Fruit fly (Drosophila melanogaster) S2 (cell line): Measurements from ENCODE around the gene CG13946.

Source experiments
- CG8478 ChIP-seq: fragments of >200 bp; optimal IDR thresholded peaks from 2 replicates; lab custom pipeline; 2018
- CTCF ChIP-seq, 2 experiments: fragments of >200 bp; optimal IDR thresholded peaks; 2 replicates each; lab custom pipeline; 2018

The CG13946 gene

DNA sequence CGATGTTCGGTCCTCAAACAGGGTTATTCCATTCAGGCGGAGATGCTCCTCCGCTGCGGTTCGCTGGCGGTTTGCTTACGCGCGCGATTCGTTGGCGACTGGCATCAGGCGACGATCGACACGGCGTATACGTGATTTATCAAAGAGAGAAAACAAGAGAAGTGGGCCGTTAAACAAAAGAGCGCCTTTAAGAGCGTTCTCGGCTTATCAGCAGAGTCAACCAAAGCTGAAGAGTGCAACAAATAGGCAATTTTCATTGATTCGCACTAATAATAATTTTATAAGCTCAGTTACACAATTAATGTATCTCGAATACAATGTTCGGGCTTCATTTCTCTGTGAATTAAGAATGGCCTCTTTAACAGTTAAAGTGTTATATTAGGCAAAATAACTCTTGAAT, 14.4 kb downstream of the CG13946 start, which contains the start of gene Pkg21D:
TSS of gene Pkg21D (minus strand) at position 101 of the 400 bp plus-strand sequence.
- TF ChIP-seq CTCF (optimal IDR thresholded peaks at IDR 0.05; lab: Kevin White, UChicago) (no peak), CG8478 (no peak)

DNA sequence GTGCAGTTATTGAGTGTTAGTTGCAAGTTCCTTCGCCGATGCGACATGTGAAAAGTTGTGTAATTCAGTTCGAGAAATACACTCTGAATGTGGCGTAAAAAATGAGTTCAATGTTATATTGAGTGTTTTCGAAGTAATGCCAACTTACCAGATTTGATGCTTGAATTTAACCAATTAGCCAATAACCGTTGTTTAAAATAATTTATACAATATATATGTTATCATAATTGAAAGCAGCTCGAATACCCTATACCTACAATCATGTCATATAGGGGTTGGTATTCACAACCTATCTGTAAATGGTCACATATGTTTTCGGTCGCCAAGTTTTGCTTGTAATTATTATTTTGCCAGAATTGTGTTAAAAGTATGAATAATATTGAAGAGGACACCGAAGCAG, 33.9 kb downstream of the CG13946 start, which contains the start of gene Nnf1b:
TSS of gene Nnf1b (plus strand) at position 301 of the 400 bp plus-strand sequence.
- TF ChIP-seq CTCF (optimal IDR thresholded peaks at IDR 0.05; lab: Kevin White, UChicago) (no peak), CG8478 (no peak)

dm6 chr2L:811405-811804, 35.1 kb downstream of the CG13946 start, which contains the start of gene Dbp21E2:
Gene Dbp21E2, plus strand, starts transcription at chr2L:811584.
- TF ChIP-seq CG8478: no peak
- TF ChIP-seq CTCF (optimal IDR thresholded peaks at IDR 0.05; lab: Kevin White, UChicago): no peak

dm6 chr2L:815785-816389, 39.6 kb downstream of the CG13946 start, which contains the start of the genes Saf6 and Pex12:
Gene Saf6, minus strand, starts transcription at chr2L:815950.
Gene Pex12, plus strand, starts transcription at chr2L:815993.
- TF ChIP-seq CG8478: no peak
- TF ChIP-seq CTCF (optimal IDR thresholded peaks at IDR 0.05; lab: Kevin White, UChicago): no peak

DNA sequence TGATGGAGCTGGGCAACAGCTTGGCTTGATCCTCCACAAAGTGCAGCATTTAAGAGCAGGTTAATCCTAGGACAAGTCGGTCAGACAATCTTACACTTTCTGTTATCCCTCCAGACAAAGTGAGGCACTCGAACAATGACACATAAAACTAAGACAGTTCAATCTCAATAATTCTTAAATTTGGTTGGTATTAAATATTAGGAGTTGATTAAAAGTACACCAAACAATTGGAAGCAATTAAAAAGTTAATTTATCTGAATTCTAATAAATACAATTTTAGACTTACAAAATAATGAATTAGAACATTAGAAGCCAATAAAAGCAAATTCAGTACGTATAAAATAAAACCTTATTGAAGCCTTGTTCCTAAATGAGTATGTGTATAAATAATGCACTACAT, 41.5 kb downstream of the CG13946 start, which contains the start of gene CG15880:
TSS of gene CG15880 (minus strand) at position 101 of the 400 bp plus-strand sequence.
- no peak for TF ChIP-seq CG8478
- TF ChIP-seq CTCF (optimal IDR thresholded peaks at IDR 0.05; lab: Kevin White, UChicago): no peak

dm6 chr2L:819315-820032, 43.1 kb downstream of the CG13946 start, which contains the start of the genes PGAP2 and Clp:
Gene PGAP2, minus strand, starts transcription at chr2L:819508.
Gene Clp, plus strand, starts transcription at chr2L:819964.
- no peak for TF ChIP-seq CG8478
- TF ChIP-seq CTCF (optimal IDR thresholded peaks at IDR 0.05; lab: Kevin White, UChicago): peak in 1 of 2 experiments; percentile 35

dm6 chr2L:821242-821985, 45.1 kb downstream of the CG13946 start, which contains the start of gene CG3662:
Gene CG3662, plus strand, starts transcription at chr2L:821289.
- TF ChIP-seq CG8478: no peak
- peak; percentile 36 to 56 for TF ChIP-seq CTCF (optimal IDR thresholded peaks at IDR 0.05; lab: Kevin White, UChicago)

DNA sequence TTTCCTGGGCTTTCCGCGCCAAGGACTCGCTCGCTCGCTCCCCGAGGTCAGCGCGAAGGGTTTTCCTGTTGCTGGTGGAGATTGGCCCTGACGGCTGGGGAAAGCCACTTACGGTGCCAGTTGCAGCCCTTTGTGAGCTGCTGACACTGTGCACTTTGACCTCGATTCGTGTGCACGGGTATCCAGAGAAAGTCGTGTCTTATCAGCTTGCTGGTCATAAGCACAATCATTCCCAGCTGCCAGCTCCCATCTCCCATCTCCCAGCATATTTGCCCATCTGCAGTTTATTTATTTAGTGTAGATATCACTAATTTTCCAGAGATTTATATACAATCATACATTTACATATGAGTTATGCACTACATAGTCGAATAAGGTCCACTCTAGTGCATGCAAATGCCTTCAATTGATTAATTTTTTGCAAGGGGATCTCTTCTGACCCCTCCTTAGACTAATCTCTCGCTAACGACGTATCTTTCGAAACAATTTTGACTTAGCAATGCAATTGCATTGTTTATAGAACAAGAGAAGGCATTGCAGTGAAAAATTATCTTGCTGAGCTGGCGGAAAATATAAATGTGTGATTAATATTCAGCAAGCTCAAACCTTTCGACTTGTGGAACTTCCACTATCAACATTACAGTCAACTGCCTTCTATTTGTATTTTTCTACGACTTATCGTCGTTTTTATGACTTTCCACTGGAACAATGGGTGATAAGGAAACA, 45.8 kb downstream of the CG13946 start:
- no peak for TF ChIP-seq CG8478

- no peak for TF ChIP-seq CG8478
- peak; percentile 59 to 65 for TF ChIP-seq CTCF (optimal IDR thresholded peaks at IDR 0.05; lab: Kevin White, UChicago)
Observed at dm6 chr2L:825768-826263, 49.5 kb downstream of the CG13946 start, which contains the start of the genes CG3862 and dock. Gene CG3862, minus strand, starts transcription at chr2L:825861. Gene dock, plus strand, starts transcription at chr2L:825969.

- TF ChIP-seq CG8478 (no peak), CTCF (optimal IDR thresholded peaks at IDR 0.05; lab: Kevin White, UChicago) (no peak)
Observed at dm6 chr2L:826388-826787, 50.1 kb downstream of the CG13946 start.
